Worm (Caenorhabditis elegans): Measurements from ENCODE around the gene T27A10.6.

T27A10.6 gene

DNA sequence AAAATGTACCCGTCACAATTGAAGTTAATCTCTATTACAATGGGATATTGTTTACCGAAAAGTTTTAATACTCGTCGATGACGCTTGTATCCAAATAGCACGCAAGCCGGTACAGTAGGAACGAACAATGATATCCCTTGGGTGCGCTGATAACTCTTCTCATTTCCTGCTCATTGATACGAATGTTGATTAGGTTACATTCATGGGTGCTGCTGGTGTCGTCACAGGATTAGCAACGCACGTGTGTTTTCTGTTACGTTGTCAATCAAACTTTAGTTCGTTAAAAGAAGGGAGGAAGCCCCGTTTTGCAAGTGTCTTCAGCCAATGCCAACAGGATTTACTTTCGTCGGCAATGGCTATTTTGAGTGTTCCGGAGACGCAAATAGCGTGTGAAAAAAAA is 12.7 kb downstream of the T27A10.6 start:
- TF ChIP-seq Y53F4B.3 (GFP tag; IDR thresholded peaks at IDR 0.05), result no peak
- no peak for TF ChIP-seq hmg-1.2 (GFP tag; IDR thresholded peaks at IDR 0.05)
- TF ChIP-seq ceh-27 (GFP tag; optimal IDR thresholded peaks at IDR 0.05), result no peak
- no peak for TF ChIP-seq F37B4.10 (GFP tag; IDR thresholded peaks at IDR 0.05)

DNA sequence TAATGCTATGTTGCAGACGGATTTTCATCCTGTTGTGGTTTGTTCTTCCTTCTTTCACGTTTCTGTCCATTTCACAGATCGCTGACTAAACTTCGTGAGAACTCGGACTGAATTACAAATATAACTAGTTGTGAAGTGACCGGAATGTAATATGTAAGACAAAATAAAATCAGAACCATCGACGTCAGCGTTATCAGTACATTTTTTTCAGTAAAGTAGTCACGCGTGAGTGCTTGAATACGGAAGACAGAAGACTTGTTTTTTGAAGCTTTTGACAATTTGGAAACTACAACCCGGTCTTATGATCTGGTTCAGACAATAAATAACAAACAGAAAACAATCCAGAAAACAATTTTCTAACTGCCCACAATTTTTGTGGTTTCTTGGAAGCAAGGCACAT is 14.3 kb downstream of the T27A10.6 start:
- TF ChIP-seq F10E7.11 (tag; optimal IDR thresholded peaks at IDR 0.05) (no peak), lir-1 (GFP tag; conservative IDR thresholded peaks at IDR 0.05) (no peak), madf-6 (GFP tag; IDR thresholded peaks at IDR 0.05) (no peak), ekl-4 (GFP tag; IDR thresholded peaks at IDR 0.05) (no peak), xnd-1 (tag; optimal IDR thresholded peaks at IDR 0.05) (no peak), dpl-1 (GFP tag; optimal IDR thresholded peaks at IDR 0.05) (no peak), bed-1 (GFP tag; IDR thresholded peaks at IDR 0.05) (no peak), bed-2 (GFP tag; IDR thresholded peaks at IDR 0.05) (no peak), zim-3 (tag; optimal IDR thresholded peaks at IDR 0.05) (no peak), nhr-179 (tag; optimal IDR thresholded peaks at IDR 0.05) (no peak), ztf-6 (GFP tag; IDR thresholded peaks at IDR 0.05) (no peak), repo-1 (tag; optimal IDR thresholded peaks at IDR 0.05) (no peak), cebp-2 (GFP tag; IDR thresholded peaks at IDR 0.05) (no peak), cebp-1 (GFP tag; IDR thresholded peaks at IDR 0.05) (no peak), cebp-1 (tag; optimal IDR thresholded peaks at IDR 0.05) (no peak)

DNA sequence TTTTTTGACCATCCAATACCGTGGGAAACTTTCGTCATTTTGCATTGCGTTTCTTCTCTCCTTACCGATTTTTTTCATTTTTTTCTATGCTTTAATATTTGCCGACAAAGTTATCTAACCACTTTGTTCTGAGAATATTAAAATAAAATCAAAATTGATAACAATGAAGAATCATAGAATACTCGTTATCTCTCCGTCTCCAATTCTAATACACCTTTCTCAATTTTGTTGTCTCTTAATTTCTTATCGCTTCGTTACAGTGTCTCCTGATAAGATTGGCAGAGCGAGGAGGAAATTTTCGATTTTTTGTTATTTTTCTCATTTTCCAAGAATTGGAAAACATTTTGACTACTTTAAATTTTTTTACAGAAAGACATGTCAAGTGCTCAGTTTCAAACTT is 19.9 kb downstream of the T27A10.6 start, which contains the start of gene ckc-1:
TSS of gene ckc-1 (plus strand) at position 368 of the 400 bp plus-strand sequence.
- TF ChIP-seq let-607 (tag; optimal IDR thresholded peaks at IDR 0.05) (peak in 1 of 2 experiments; percentile 11), hmg-1.2 (GFP tag; IDR thresholded peaks at IDR 0.05) (0 out of 2 replicates have a peak, but pooled peaks have one; percentile 18), nhr-80 (tag; optimal IDR thresholded peaks at IDR 0.05) (peak; percentile 93), hlh-26 (GFP tag; conservative IDR thresholded peaks at IDR 0.05) (no peak)

DNA sequence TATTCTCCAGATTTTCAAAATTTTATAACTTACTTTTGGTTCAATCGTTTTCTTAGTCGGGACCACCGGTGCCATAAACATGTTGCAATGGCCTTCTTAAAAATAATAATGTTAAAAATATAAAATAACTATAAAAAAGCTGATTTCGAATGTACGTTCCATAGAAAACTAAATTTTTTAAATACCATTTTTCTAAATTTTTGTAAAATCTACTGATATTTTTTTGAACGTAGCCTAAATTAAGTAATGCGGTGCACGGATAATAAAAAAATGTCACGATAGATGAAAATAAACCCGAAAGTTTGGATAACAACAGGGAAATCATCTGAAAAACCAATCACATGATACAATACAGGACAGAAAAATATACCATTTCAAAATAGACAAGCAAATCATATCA is 22.7 kb downstream of the T27A10.6 start, which contains the start of gene T27A10.5:
TSS of gene T27A10.5 (minus strand) at position 101 of the 400 bp plus-strand sequence.
- TF ChIP-seq unc-62 (GFP tag; optimal IDR thresholded peaks at IDR 0.05) (no peak), mel-28 (tag; optimal IDR thresholded peaks at IDR 0.05; ENCODE audit: borderline replicate concordance) (no peak), let-526 (GFP tag; IDR thresholded peaks at IDR 0.05) (no peak), ztf-3 (GFP tag; optimal IDR thresholded peaks at IDR 0.05) (no peak), somi-1 (GFP tag; optimal IDR thresholded peaks at IDR 0.05) (no peak), rec-8 (tag; optimal IDR thresholded peaks at IDR 0.05) (no peak), pbrm-1 (GFP tag; IDR thresholded peaks at IDR 0.05) (no peak), snpc-3.4 (tag; optimal IDR thresholded peaks at IDR 0.05) (no peak), mxl-1 (tag; optimal IDR thresholded peaks at IDR 0.05) (no peak), F57C9.4 (tag; optimal IDR thresholded peaks at IDR 0.05) (no peak), rpc-1 (optimal IDR thresholded peaks at IDR 0.05) (no peak), rpc-1 (tag; optimal IDR thresholded peaks at IDR 0.05) (no peak), attf-3 (GFP tag; conservative IDR thresholded peaks at IDR 0.05) (no peak), ZK185.1 (tag; optimal IDR thresholded peaks at IDR 0.05; ENCODE audit: poor library complexity, severe bottlenecking) (no peak), athp-1 (tag; optimal IDR thresholded peaks at IDR 0.05) (no peak), egrh-3 (GFP tag; IDR thresholded peaks at IDR 0.05) (no peak)
